Worm (Caenorhabditis elegans) whole organism, L2 larva: Measurements from ENCODE around the gene R06B10.7.

ENCODE experiments used
- ceh-16 ChIP-seq: fragments of 150-350 bp; optimal IDR thresholded peaks from 2 replicates; lab custom pipeline; 2014; ENCODE audit warnings: missing biosample characterization, missing genetic modification characterization
- egl-27 ChIP-seq: sonication (generic microtip); optimal IDR thresholded peaks from 3 replicates; lab custom pipeline; 2017; ENCODE audit warnings: missing biosample characterization, missing genetic modification reagents, missing genetic modification characterization
- elt-1 ChIP-seq: fragments of 150-350 bp; optimal IDR thresholded peaks from 2 replicates; lab custom pipeline; 2014; ENCODE audit warnings: missing biosample characterization, missing genetic modification characterization
- lin-39 ChIP-seq: fragments of 150-350 bp; optimal IDR thresholded peaks from 2 replicates; lab custom pipeline; 2014; ENCODE audit warnings: missing biosample characterization, missing genetic modification reagents, missing genetic modification characterization
- mab-5 ChIP-seq: fragments of 150-350 bp; optimal IDR thresholded peaks from 2 replicates; lab custom pipeline; 2014; ENCODE audit warnings: missing biosample characterization, missing genetic modification characterization
- mdl-1 ChIP-seq, 2 experiments: fragments of 150-350 bp in 1 of 2; sonication (generic microtip) in 1 of 2; optimal IDR thresholded peaks; 2 replicates each; lab custom pipeline; 2017; ENCODE audit warnings: missing biosample characterization in 2 of 2, missing genetic modification characterization in 2 of 2
- nhr-11 ChIP-seq: fragments of 150-350 bp; optimal IDR thresholded peaks from 2 replicates; lab custom pipeline; 2014; ENCODE audit warnings: missing biosample characterization, missing genetic modification characterization
- nhr-237 ChIP-seq: fragments of 150-350 bp; optimal IDR thresholded peaks from 2 replicates; lab custom pipeline; 2014; ENCODE audit warnings: missing biosample characterization, missing genetic modification characterization
- nhr-6 ChIP-seq: fragments of 150-350 bp; optimal IDR thresholded peaks from 2 replicates; lab custom pipeline; 2014; ENCODE audit warnings: missing biosample characterization, missing genetic modification characterization
- skn-1 ChIP-seq: sonication (generic microtip); optimal IDR thresholded peaks from 2 replicates; lab custom pipeline; 2017; ENCODE audit warnings: missing biosample characterization, missing genetic modification characterization
- snpc-4 ChIP-seq: fragments of 150-350 bp; optimal IDR thresholded peaks from 2 replicates; lab custom pipeline; 2014; ENCODE audit warnings: missing biosample characterization, missing genetic modification characterization
- ztf-1 ChIP-seq: fragments of 200-800 bp; sonication (Bioruptor generic); conservative IDR thresholded peaks from 2 replicates; pipeline ENCODE4 v1.3.6; 2022; ENCODE audit warnings: missing genetic modification characterization, missing compliant biosample characterization
- ztf-11 ChIP-seq: sonication (generic microtip); optimal IDR thresholded peaks from 2 replicates; lab custom pipeline; 2017; ENCODE audit warnings: missing biosample characterization, missing genetic modification characterization

DNA sequence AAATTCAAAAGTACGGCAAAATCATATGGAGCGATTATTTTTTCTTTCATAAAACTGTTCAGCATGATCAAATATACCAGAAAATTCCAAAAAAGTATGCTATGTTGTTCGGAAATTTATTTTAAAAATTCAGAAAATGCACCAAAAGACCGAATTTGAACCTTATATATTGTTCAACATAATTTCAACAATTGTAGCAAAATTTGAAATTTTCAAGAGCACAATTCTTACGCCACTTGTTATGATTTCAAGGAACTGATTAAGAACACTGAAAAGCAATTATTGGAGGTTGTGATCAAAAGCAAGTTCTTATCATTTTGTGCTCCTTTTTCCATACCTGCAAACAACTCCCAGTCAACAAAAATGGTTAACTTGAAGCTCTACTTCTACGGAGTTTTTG lies 6.9 kb upstream of the R06B10.7 start, which contains the start of gene clc-27:
- TF ChIP-seq snpc-4 (tag; lab: Kevin White, UChicago): no peak
- no peak for TF ChIP-seq ceh-16
- no peak for TF ChIP-seq ztf-11 (tag; lab: Kevin White, UChicago)
- no peak for TF ChIP-seq skn-1 (tag; lab: Kevin White, UChicago)
- TF ChIP-seq egl-27 (tag; lab: Kevin White, UChicago): no peak
- TF ChIP-seq lin-39 (tag; lab: Kevin White, UChicago): no peak
- TF ChIP-seq nhr-6 (tag; lab: Kevin White, UChicago): no peak
- TF ChIP-seq nhr-11: no peak
- TF ChIP-seq mab-5 (tag; lab: Kevin White, UChicago): no peak
- TF ChIP-seq nhr-237 (tag; lab: Kevin White, UChicago): no peak
- TF ChIP-seq mdl-1 (tag; optimal IDR thresholded peaks at IDR 0.05; lab: Kevin White, UChicago): no peak
- TF ChIP-seq ztf-1 (GFP tag; lab: Robert Waterston, UW): no peak
- no peak for TF ChIP-seq elt-1 (tag; lab: Kevin White, UChicago)
